Worm (Caenorhabditis elegans) whole organism, late embryonic: ENCODE measurements around the gene F53A9.9.

Source experiments
- C08G9.2 ChIP-seq: sonication (generic microtip); optimal IDR thresholded peaks from 2 replicates; lab custom pipeline; 2016; ENCODE audit warnings: mild to moderate bottlenecking, missing genetic modification characterization, moderate library complexity, missing compliant biosample characterization
- F13H6.1 ChIP-seq: sonication (generic microtip); optimal IDR thresholded peaks from 2 replicates; lab custom pipeline; 2016; ENCODE audit warnings: missing genetic modification characterization, missing compliant biosample characterization
- Y22D7AL.16 ChIP-seq: sonication (generic microtip); optimal IDR thresholded peaks from 2 replicates; lab custom pipeline; 2016; ENCODE audit warnings: missing genetic modification characterization, missing compliant biosample characterization
- ahr-1 ChIP-seq: sonication (generic microtip); optimal IDR thresholded peaks from 2 replicates; lab custom pipeline; 2016; ENCODE audit warnings: missing genetic modification characterization, missing compliant biosample characterization
- ama-1 ChIP-seq: fragments of 150-350 bp; optimal IDR thresholded peaks from 2 replicates; lab custom pipeline; 2014
- ceh-14 ChIP-seq: sonication (generic microtip); optimal IDR thresholded peaks from 2 replicates; lab custom pipeline; 2016; ENCODE audit warnings: missing genotype, missing genetic modification characterization, missing compliant biosample characterization
- ceh-18 ChIP-seq: sonication (generic microtip); optimal IDR thresholded peaks from 2 replicates; lab custom pipeline; 2016; ENCODE audit warnings: missing genetic modification characterization, missing compliant biosample characterization
- ceh-19 ChIP-seq: fragments of 200-800 bp; sonication (Bioruptor generic); optimal IDR thresholded peaks from 2 replicates; lab custom pipeline; 2018; ENCODE audit warnings: mild to moderate bottlenecking, missing genetic modification characterization, missing compliant biosample characterization
- ceh-2 ChIP-seq: sonication (generic microtip); optimal IDR thresholded peaks from 2 replicates; lab custom pipeline; 2016; ENCODE audit warnings: missing genotype, missing genetic modification characterization, missing compliant biosample characterization
- ceh-24 ChIP-seq: sonication (generic microtip); optimal IDR thresholded peaks from 2 replicates; lab custom pipeline; 2016; ENCODE audit warnings: mild to moderate bottlenecking, missing genetic modification characterization, missing compliant biosample characterization
- ceh-30 ChIP-seq: fragments of 150-350 bp; optimal IDR thresholded peaks from 2 replicates; lab custom pipeline; 2014; ENCODE audit warnings: missing biosample characterization, missing genetic modification characterization
- ceh-6 ChIP-seq: fragments of 200-800 bp; sonication (Bioruptor generic); optimal IDR thresholded peaks from 2 replicates; lab custom pipeline; 2018; ENCODE audit warnings: mild to moderate bottlenecking, missing genetic modification characterization, missing compliant biosample characterization
- dmd-4 ChIP-seq: sonication (generic microtip); optimal IDR thresholded peaks from 2 replicates; lab custom pipeline; 2016; ENCODE audit warnings: borderline replicate concordance, missing genetic modification characterization, missing compliant biosample characterization
- dve-1 ChIP-seq: sonication (generic microtip); optimal IDR thresholded peaks from 2 replicates; lab custom pipeline; 2017; ENCODE audit warnings: antibody characterized with exemption, mild to moderate bottlenecking, missing genetic modification characterization, missing compliant biosample characterization
- elt-2 ChIP-seq: sonication (generic microtip); optimal IDR thresholded peaks from 2 replicates; lab custom pipeline; 2016; ENCODE audit warnings: missing genetic modification reagents, missing genetic modification characterization, missing compliant biosample characterization
- elt-4 ChIP-seq: sonication (generic microtip); optimal IDR thresholded peaks from 2 replicates; lab custom pipeline; 2016; ENCODE audit warnings: missing genetic modification characterization, missing compliant biosample characterization
- eyg-1 ChIP-seq: sonication (generic microtip); optimal IDR thresholded peaks from 2 replicates; lab custom pipeline; 2016; ENCODE audit warnings: missing genotype, missing genetic modification characterization, missing compliant biosample characterization
- fax-1 ChIP-seq: sonication (generic microtip); optimal IDR thresholded peaks from 2 replicates; lab custom pipeline; 2016; ENCODE audit warnings: missing genotype, missing genetic modification characterization, missing compliant biosample characterization
- fkh-6 ChIP-seq: sonication (generic microtip); optimal IDR thresholded peaks from 2 replicates; lab custom pipeline; 2016; ENCODE audit warnings: missing genetic modification characterization, missing compliant biosample characterization
- hlh-15 ChIP-seq: sonication (generic microtip); optimal IDR thresholded peaks from 2 replicates; lab custom pipeline; 2016; ENCODE audit warnings: missing genetic modification characterization, missing compliant biosample characterization
- hlh-30 ChIP-seq: sonication (generic microtip); optimal IDR thresholded peaks from 2 replicates; lab custom pipeline; 2017; ENCODE audit warnings: antibody characterized with exemption, missing genetic modification characterization, missing compliant biosample characterization; ENCODE audit not compliant: insufficient read depth
- hlh-8 ChIP-seq: sonication (generic microtip); optimal IDR thresholded peaks from 2 replicates; lab custom pipeline; 2016; ENCODE audit warnings: missing genotype, missing genetic modification characterization, missing compliant biosample characterization
- lim-6 ChIP-seq: sonication (generic microtip); optimal IDR thresholded peaks from 2 replicates; lab custom pipeline; 2016; ENCODE audit warnings: missing genetic modification characterization, missing compliant biosample characterization
- madf-2 ChIP-seq: sonication (generic microtip); optimal IDR thresholded peaks from 2 replicates; lab custom pipeline; 2017; ENCODE audit warnings: missing genetic modification characterization, missing compliant biosample characterization
- mec-3 ChIP-seq: sonication (generic microtip); optimal IDR thresholded peaks from 2 replicates; lab custom pipeline; 2016; ENCODE audit warnings: borderline replicate concordance, missing genetic modification characterization, missing compliant biosample characterization
- nfya-1 ChIP-seq: sonication (generic microtip); optimal IDR thresholded peaks from 2 replicates; lab custom pipeline; 2017; ENCODE audit warnings: missing genetic modification characterization, mild to moderate bottlenecking, missing compliant biosample characterization, antibody characterized with exemption, moderate library complexity
- nhr-11 ChIP-seq: fragments of 150-350 bp; optimal IDR thresholded peaks from 2 replicates; lab custom pipeline; 2014; ENCODE audit warnings: missing biosample characterization, missing genetic modification characterization
- nhr-232 ChIP-seq: sonication (generic microtip); optimal IDR thresholded peaks from 2 replicates; lab custom pipeline; 2016; ENCODE audit warnings: missing genetic modification characterization, missing compliant biosample characterization
- odd-2 ChIP-seq: sonication (generic microtip); optimal IDR thresholded peaks from 2 replicates; lab custom pipeline; 2017; ENCODE audit warnings: antibody characterized with exemption, mild to moderate bottlenecking, missing genetic modification characterization, missing compliant biosample characterization
- pag-3 ChIP-seq: sonication (generic microtip); optimal IDR thresholded peaks from 2 replicates; lab custom pipeline; 2016; ENCODE audit warnings: missing compliant biosample characterization, missing genetic modification characterization, borderline replicate concordance
- pat-9 ChIP-seq: fragments of 200-800 bp; sonication (Bioruptor generic); optimal IDR thresholded peaks from 2 replicates; lab custom pipeline; 2018; ENCODE audit warnings: mild to moderate bottlenecking, missing genetic modification characterization, moderate library complexity, missing compliant biosample characterization
- pros-1 ChIP-seq: fragments of 150-350 bp; optimal IDR thresholded peaks from 2 replicates; lab custom pipeline; 2014; ENCODE audit warnings: missing biosample characterization, missing genetic modification reagents, missing genetic modification characterization
- rnt-1 ChIP-seq: sonication (generic microtip); optimal IDR thresholded peaks from 2 replicates; lab custom pipeline; 2016; ENCODE audit warnings: missing genetic modification characterization, missing compliant biosample characterization
- sdc-2 ChIP-seq: sonication (generic microtip); optimal IDR thresholded peaks from 2 replicates; lab custom pipeline; 2016; ENCODE audit warnings: missing genotype, missing genetic modification characterization, missing compliant biosample characterization
- sox-2 ChIP-seq: fragments of 200-800 bp; sonication (Bioruptor generic); IDR thresholded peaks from 2 replicates; pipeline ENCODE4 v1.3.6; 2022; ENCODE audit warnings: missing genetic modification reagents, missing genetic modification characterization, missing compliant biosample characterization
- sox-4 ChIP-seq: sonication (generic microtip); optimal IDR thresholded peaks from 2 replicates; lab custom pipeline; 2017; ENCODE audit warnings: mild to moderate bottlenecking, missing genetic modification characterization, inconsistent platforms, missing compliant biosample characterization
- tbx-7 ChIP-seq: sonication (generic microtip); optimal IDR thresholded peaks from 2 replicates; lab custom pipeline; 2016; ENCODE audit warnings: missing genotype, missing genetic modification characterization, missing compliant biosample characterization
- unc-55 ChIP-seq: sonication (generic microtip); optimal IDR thresholded peaks from 2 replicates; lab custom pipeline; 2017; ENCODE audit warnings: missing biosample characterization, missing genetic modification reagents, missing genetic modification characterization
- unc-86 ChIP-seq: sonication (generic microtip); optimal IDR thresholded peaks from 2 replicates; lab custom pipeline; 2016; ENCODE audit warnings: missing genetic modification characterization, missing compliant biosample characterization
- ztf-16 ChIP-seq: sonication (generic microtip); optimal IDR thresholded peaks from 2 replicates; lab custom pipeline; 2017; ENCODE audit warnings: missing genetic modification characterization, missing compliant biosample characterization

Gene F53A9.9

DNA sequence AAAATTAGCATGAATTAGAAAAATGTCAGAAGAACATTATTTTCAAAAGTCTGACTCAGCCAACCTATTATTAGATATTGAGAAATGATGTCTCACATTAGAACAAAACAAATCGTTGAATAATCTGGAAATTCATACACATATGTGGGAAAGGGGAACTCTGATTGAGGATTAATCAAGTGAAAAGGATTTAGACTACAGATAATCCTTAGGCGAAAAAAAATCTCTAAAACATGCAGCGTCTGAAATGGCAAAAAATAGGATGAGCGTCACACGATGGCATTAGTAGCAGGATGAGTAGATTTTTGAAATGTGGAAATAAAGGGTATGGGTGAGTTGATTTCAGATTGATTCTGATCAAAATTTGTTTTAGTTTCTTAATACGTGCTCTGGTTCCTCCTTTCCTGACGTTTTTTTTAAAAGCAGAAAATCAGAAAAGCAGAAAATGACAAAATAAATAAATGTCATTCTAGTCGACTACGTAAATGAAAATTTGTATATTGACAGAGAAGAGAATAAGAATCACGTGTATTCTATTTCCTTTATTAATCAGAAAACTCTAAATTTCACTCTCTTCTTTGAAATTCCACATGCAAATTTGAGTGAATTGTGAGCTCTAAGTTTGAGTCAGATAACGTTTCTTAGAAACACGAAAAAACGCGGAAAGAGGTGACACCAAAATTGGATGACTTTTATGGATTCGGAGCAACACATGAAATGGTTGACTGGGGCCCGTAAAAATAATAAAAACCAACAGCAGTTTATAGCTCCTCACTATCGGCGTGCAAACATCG is 23.8 kb upstream of the F53A9.9 start:
- TF ChIP-seq dve-1 (tag; lab: Kevin White, UChicago): no peak
- TF ChIP-seq C08G9.2 (tag; lab: Kevin White, UChicago): no peak
- no peak for TF ChIP-seq ceh-14 (tag; lab: Kevin White, UChicago)
- TF ChIP-seq tbx-7 (tag; lab: Kevin White, UChicago): no peak
- TF ChIP-seq lim-6: no peak
- TF ChIP-seq ceh-19 (GFP tag; lab: Kevin White, UChicago): no peak
- TF ChIP-seq unc-86: no peak
- TF ChIP-seq elt-2: no peak
- TF ChIP-seq ceh-24 (tag; lab: Kevin White, UChicago): no peak
- TF ChIP-seq pag-3: no peak
- TF ChIP-seq sox-2 (GFP tag; lab: Robert Waterston, UW): no peak
- TF ChIP-seq ama-1: no peak
- TF ChIP-seq fax-1 (tag; lab: Kevin White, UChicago): no peak
- TF ChIP-seq Y22D7AL.16: no peak
- TF ChIP-seq hlh-8 (tag; lab: Kevin White, UChicago): no peak
- no peak for TF ChIP-seq odd-2 (tag; lab: Kevin White, UChicago)
- TF ChIP-seq nhr-232: no peak
- TF ChIP-seq sox-4 (tag; lab: Kevin White, UChicago): no peak
- no peak for TF ChIP-seq nfya-1 (tag; lab: Kevin White, UChicago)

DNA sequence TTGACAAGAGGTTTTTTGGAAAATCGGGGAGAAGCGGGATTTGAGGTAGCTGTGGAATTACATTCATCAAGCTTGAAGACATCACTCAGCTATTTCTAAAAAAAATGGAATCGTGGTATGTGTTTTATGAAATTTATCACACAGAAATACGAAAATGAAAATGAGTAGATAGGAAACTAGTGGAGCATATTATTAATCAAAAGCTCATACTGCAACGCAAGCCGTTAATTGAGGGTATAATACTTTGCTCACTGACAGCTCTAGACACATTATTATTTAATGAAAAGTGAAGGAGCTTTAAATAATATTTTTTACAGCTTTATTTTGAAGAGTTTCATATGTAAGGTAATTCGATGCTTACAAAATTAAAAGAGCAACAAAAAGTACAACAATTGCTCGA is 22.3 kb upstream of the F53A9.9 start, which contains the start of gene M02D8.7:
Gene M02D8.7 (minus strand): TSS at position 101 of the 400 bp plus-strand sequence.
- TF ChIP-seq sox-2 (GFP tag; lab: Robert Waterston, UW): no peak
- TF ChIP-seq rnt-1 (tag; lab: Kevin White, UChicago): no peak
- no peak for TF ChIP-seq nhr-11 (tag; lab: Kevin White, UChicago)
- TF ChIP-seq madf-2 (tag; lab: Kevin White, UChicago): no peak
- no peak for TF ChIP-seq odd-2 (tag; lab: Kevin White, UChicago)
- TF ChIP-seq nfya-1 (tag; lab: Kevin White, UChicago): no peak
- no peak for TF ChIP-seq ceh-6

DNA sequence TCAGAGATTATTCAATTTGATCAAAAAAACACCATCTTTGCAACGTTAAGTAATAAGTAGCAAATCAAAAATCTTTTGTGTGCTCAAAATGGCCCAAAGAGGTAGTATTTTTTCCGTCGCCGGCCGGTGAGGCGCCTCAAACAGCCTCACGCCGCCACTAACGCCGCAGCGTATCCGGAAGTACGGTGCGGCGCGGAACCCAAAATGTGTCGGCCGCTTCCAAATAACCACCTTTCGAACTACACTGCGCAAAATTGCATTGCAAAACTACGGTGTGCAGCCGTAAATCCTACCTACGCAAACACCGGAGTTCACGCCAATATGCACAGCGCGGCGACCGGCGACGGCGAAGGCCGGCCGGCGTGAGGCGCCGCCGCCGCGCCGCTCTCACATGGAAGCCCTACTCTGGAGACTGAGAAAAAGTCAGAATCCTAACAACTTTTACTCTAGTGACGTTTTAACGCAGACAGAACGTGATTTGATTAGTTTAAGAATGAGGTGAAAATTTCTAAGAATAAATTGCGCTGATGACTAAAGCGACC is 21.1 kb upstream of the F53A9.9 start:
- TF ChIP-seq sdc-2 (tag; lab: Kevin White, UChicago) (peak; percentile 2), pat-9 (tag; lab: Kevin White, UChicago) (no peak)

DNA sequence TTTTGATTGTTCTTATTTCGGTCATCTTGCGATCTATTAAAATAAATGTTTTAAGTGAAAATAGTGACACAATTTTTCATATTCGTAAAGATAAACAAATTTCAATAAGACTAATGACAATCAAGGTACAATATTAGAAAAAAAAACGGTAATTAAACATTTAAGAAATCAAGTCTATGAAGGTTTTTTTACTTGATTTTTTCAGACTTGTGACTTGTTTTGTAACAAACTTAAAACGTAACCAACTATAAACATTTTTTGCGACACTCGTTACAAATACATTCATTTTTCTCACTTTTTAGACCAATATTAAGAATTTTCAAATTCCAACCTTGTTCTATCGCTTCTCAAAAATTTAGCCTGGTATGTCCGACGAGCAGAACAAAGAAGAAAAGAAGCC is 18.8 kb upstream of the F53A9.9 start, which contains the start of gene M02D8.2:
Gene M02D8.2 (plus strand): TSS at position 301 of the 400 bp plus-strand sequence.
- no peak for TF ChIP-seq eyg-1 (tag; lab: Kevin White, UChicago)
- no peak for TF ChIP-seq ceh-18

DNA sequence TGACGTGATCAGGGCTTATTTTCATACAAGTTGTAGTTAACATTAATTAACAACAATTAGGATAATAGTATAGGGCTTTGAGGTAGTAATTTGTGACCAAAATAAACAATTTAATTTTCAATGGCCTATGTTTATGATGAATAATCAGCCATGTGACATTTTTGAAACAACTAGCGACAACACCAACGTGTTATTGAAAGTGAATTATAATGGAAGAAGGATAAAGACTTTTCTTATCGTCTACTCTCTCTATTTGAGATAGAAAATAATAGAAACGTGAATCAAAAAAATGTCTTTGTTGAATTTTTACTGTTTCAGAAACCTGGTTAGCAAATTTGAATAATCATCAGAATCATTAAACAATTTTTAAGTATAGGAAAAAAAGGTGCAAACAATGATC is 17.2 kb upstream of the F53A9.9 start:
- TF ChIP-seq tbx-7 (tag; lab: Kevin White, UChicago) (no peak), ama-1 (no peak), unc-55 (GFP tag; lab: Kevin White, UChicago) (no peak), mec-3 (no peak), ceh-14 (tag; lab: Kevin White, UChicago) (no peak)

DNA sequence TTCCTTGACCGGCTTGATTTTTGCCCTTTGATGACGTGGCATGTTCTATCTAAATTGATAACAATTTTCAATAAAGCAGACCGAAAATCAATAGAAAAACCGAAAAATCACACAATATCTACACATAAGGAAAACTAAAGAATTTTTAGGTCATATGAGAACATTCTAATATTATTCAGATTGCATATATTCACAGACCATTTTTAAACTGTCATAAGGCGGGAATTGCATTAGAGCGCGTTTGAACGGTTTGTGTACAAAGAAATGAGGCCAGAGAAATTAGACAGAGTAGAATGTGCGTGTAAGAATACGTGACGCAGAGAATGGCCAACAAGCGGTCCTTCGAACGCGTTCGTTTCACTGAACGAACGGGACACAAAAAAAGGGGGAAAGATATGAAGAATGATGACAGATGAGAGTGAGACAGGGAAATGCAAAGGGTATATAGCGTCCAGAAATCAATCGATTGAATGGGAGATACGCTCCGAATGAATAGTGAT is 16.5 kb upstream of the F53A9.9 start, which contains the start of gene M02D8.3:
Gene M02D8.3 (minus strand): TSS at position 51 of the 500 bp plus-strand sequence.
- TF ChIP-seq ztf-16 (tag; lab: Kevin White, UChicago) (no peak), eyg-1 (tag; lab: Kevin White, UChicago) (no peak), elt-2 (peak; percentile 7), ceh-2 (no peak), dve-1 (tag; lab: Kevin White, UChicago) (no peak), pros-1 (tag; lab: Kevin White, UChicago) (no peak), madf-2 (tag; lab: Kevin White, UChicago) (no peak), hlh-30 (tag; lab: Kevin White, UChicago) (peak; percentile 84), F13H6.1 (tag; lab: Kevin White, UChicago) (no peak), ceh-6 (no peak), lim-6 (no peak), ceh-19 (GFP tag; lab: Kevin White, UChicago) (no peak), ceh-30 (tag; lab: Kevin White, UChicago) (no peak), dmd-4 (no peak), elt-4 (tag; lab: Kevin White, UChicago) (no peak), pag-3 (no peak), unc-86 (peak; percentile 53), hlh-15 (no peak), fkh-6 (tag; lab: Kevin White, UChicago) (no peak), ahr-1 (tag; lab: Kevin White, UChicago) (no peak)
